Worm (Caenorhabditis elegans) whole organism, L4 larva: Measurements from ENCODE around the gene odd-1.
A peak's percentile ranks its signal among the peaks of the same experiment; 100 is the strongest.

ENCODE experiments used
- F10B5.3 ChIP-seq: sonication (generic microtip); optimal IDR thresholded peaks from 2 replicates; lab custom pipeline; 2016; ENCODE audit warnings: mild to moderate bottlenecking, missing genetic modification characterization, missing compliant biosample characterization
- F26F4.8 ChIP-seq: fragments of 200-800 bp; sonication (Bioruptor generic); conservative IDR thresholded peaks from 2 replicates; pipeline ENCODE4 v1.3.6; 2022; ENCODE audit warnings: missing genetic modification characterization, missing compliant biosample characterization
- T20F7.1 ChIP-seq: fragments of 200-800 bp; sonication (Bioruptor generic); optimal IDR thresholded peaks from 2 replicates; lab custom pipeline; 2018; ENCODE audit warnings: mild to moderate bottlenecking, missing genetic modification characterization, missing compliant biosample characterization
- T26A8.4 ChIP-seq: fragments of 200-800 bp; sonication (Bioruptor generic); IDR thresholded peaks from 2 replicates; pipeline ENCODE4 v1.3.6; 2022; ENCODE audit warnings: missing genetic modification characterization, missing compliant biosample characterization
- Y48G9A.11 ChIP-seq: fragments of 200-800 bp; sonication (Bioruptor generic); IDR thresholded peaks from 2 replicates; pipeline ENCODE4 v1.3.6; 2022; ENCODE audit warnings: missing genetic modification reagents, missing genetic modification characterization, missing compliant biosample characterization
- aha-1 ChIP-seq: fragments of 150-350 bp; peaks from one replicate; lab custom pipeline; 2014; ENCODE audit warnings: missing biosample characterization, missing genetic modification characterization
- ama-1 ChIP-seq: fragments of 150-350 bp; optimal IDR thresholded peaks from 2 replicates; lab custom pipeline; 2014; ENCODE audit warnings: inconsistent platforms, mixed read lengths
- arid-1 ChIP-seq: fragments of 200-800 bp; sonication (Bioruptor generic); conservative IDR thresholded peaks from 2 replicates; pipeline ENCODE4 v1.3.6; 2022; ENCODE audit warnings: missing genetic modification reagents, missing genetic modification characterization, missing compliant biosample characterization
- ceh-20 ChIP-seq: fragments of 200-800 bp; sonication (Bioruptor generic); IDR thresholded peaks from 2 replicates; pipeline ENCODE4 v1.3.6; 2022; ENCODE audit warnings: missing genetic modification reagents, missing genetic modification characterization, missing compliant biosample characterization
- ceh-32 ChIP-seq: sonication (generic microtip); optimal IDR thresholded peaks from 2 replicates; lab custom pipeline; 2016; ENCODE audit warnings: mild to moderate bottlenecking, missing genetic modification characterization, missing compliant biosample characterization; ENCODE audit not compliant: poor library complexity
- ceh-82 ChIP-seq: sonication (generic microtip); optimal IDR thresholded peaks from 2 replicates; lab custom pipeline; 2017; ENCODE audit warnings: missing biosample characterization, missing genetic modification characterization
- daf-16 ChIP-seq, 3 experiments: sonication (generic microtip); optimal IDR thresholded peaks; 2 replicates each; lab custom pipeline; 2016 to 2017; ENCODE audit warnings: missing genetic modification characterization in 3 of 3, missing genetic modification reagents in 3 of 3, mild to moderate bottlenecking in 2 of 3, missing compliant biosample characterization in 2 of 3, missing biosample characterization in 1 of 3, moderate library complexity in 1 of 3
- daf-8 ChIP-seq: fragments of 200-800 bp; sonication (Bioruptor generic); IDR thresholded peaks from 2 replicates; pipeline ENCODE4 v1.3.6; 2022; ENCODE audit warnings: missing genetic modification characterization, missing compliant biosample characterization
- dmd-6 ChIP-seq: fragments of 200-800 bp; sonication (Bioruptor generic); IDR thresholded peaks from 2 replicates; pipeline ENCODE4 v1.3.6; 2022; ENCODE audit warnings: missing genetic modification reagents, missing genetic modification characterization, missing compliant biosample characterization
- egl-43 ChIP-seq: fragments of 200-800 bp; sonication (Bioruptor generic); IDR thresholded peaks from 2 replicates; pipeline ENCODE4 v1.3.6; 2022; ENCODE audit warnings: missing genetic modification reagents, missing genetic modification characterization, missing compliant biosample characterization
- fkh-10 ChIP-seq: fragments of 150-350 bp; optimal IDR thresholded peaks from 2 replicates; lab custom pipeline; 2014; ENCODE audit warnings: missing biosample characterization, missing genetic modification reagents, missing genetic modification characterization
- gei-8 ChIP-seq: fragments of 200-800 bp; sonication (Bioruptor generic); optimal IDR thresholded peaks from 2 replicates; lab custom pipeline; 2018; ENCODE audit warnings: mild to moderate bottlenecking, missing genetic modification characterization, missing compliant biosample characterization
- hlh-11 ChIP-seq: fragments of 200-800 bp; sonication (Bioruptor generic); optimal IDR thresholded peaks from 2 replicates; lab custom pipeline; 2018; ENCODE audit warnings: mild to moderate bottlenecking, missing genetic modification characterization, missing compliant biosample characterization
- hlh-30 ChIP-seq: sonication (generic microtip); optimal IDR thresholded peaks from 2 replicates; lab custom pipeline; 2017; ENCODE audit warnings: antibody characterized with exemption, mild to moderate bottlenecking, missing genetic modification characterization, missing compliant biosample characterization; ENCODE audit not compliant: insufficient read depth
- lin-39 ChIP-seq: fragments of 150-350 bp; optimal IDR thresholded peaks from 2 replicates; lab custom pipeline; 2014; ENCODE audit warnings: missing biosample characterization, missing genetic modification reagents, missing genetic modification characterization
- lsy-2 ChIP-seq, 2 experiments: fragments of 150-350 bp in 1 of 2; sonication (generic microtip) in 1 of 2; optimal IDR thresholded peaks; 2 replicates each; lab custom pipeline; 2014 to 2017; ENCODE audit warnings: missing biosample characterization in 2 of 2, missing genetic modification characterization in 2 of 2
- mdt-29 ChIP-seq: fragments of 200-800 bp; sonication (Bioruptor generic); IDR thresholded peaks from 2 replicates; pipeline ENCODE4 v1.3.6; 2022; ENCODE audit warnings: missing genetic modification reagents, missing genetic modification characterization, missing compliant biosample characterization
- mep-1 ChIP-seq: fragments of 150-350 bp; sonication (generic microtip); optimal IDR thresholded peaks from 3 replicates; lab custom pipeline; 2014; ENCODE audit warnings: missing biosample characterization, missing genetic modification characterization
- mes-2 ChIP-seq: sonication (generic microtip); optimal IDR thresholded peaks from 2 replicates; lab custom pipeline; 2016; ENCODE audit warnings: missing genotype, mild to moderate bottlenecking, missing genetic modification characterization, missing compliant biosample characterization; ENCODE audit not compliant: poor library complexity, severe bottlenecking
- nhr-111 ChIP-seq: fragments of 200-800 bp; sonication (Bioruptor generic); optimal IDR thresholded peaks from 2 replicates; lab custom pipeline; 2018; ENCODE audit warnings: mild to moderate bottlenecking, missing genetic modification characterization, missing compliant biosample characterization
- nhr-28 ChIP-seq: fragments of 150-350 bp; optimal IDR thresholded peaks from 2 replicates; lab custom pipeline; 2014; ENCODE audit warnings: missing biosample characterization, missing genetic modification characterization
- nhr-41 ChIP-seq: fragments of 200-800 bp; sonication (Bioruptor generic); IDR thresholded peaks from 2 replicates; pipeline ENCODE4 v1.3.6; 2022; ENCODE audit warnings: missing genetic modification reagents, missing genetic modification characterization, missing compliant biosample characterization
- nhr-48 ChIP-seq: sonication (generic microtip); optimal IDR thresholded peaks from 2 replicates; lab custom pipeline; 2016; ENCODE audit warnings: mild to moderate bottlenecking, missing genetic modification characterization, missing compliant biosample characterization
- nhr-6 ChIP-seq: fragments of 150-350 bp; optimal IDR thresholded peaks from 2 replicates; lab custom pipeline; 2014; ENCODE audit warnings: missing biosample characterization, missing genetic modification characterization
- nhr-76 ChIP-seq: fragments of 150-350 bp; optimal IDR thresholded peaks from 2 replicates; lab custom pipeline; 2014; ENCODE audit warnings: missing biosample characterization, missing genetic modification characterization
- pha-4 ChIP-seq, 2 experiments: fragments of 150-350 bp in 1 of 2; fragments of 200-800 bp in 1 of 2; sonication (Bioruptor generic) in 1 of 2; IDR thresholded peaks in 1 of 2; optimal IDR thresholded peaks in 1 of 2; 2 replicates each; pipeline versions ENCODE4 v1.3.6 to Lab custom; 2014 to 2022; ENCODE audit warnings: missing genetic modification characterization in 2 of 2, missing genetic modification reagents in 2 of 2, missing biosample characterization in 1 of 2, missing compliant biosample characterization in 1 of 2
- php-3 ChIP-seq: fragments of 200-800 bp; sonication (Bioruptor generic); IDR thresholded peaks from 2 replicates; pipeline ENCODE4 v1.3.6; 2022; ENCODE audit warnings: missing genetic modification reagents, missing genetic modification characterization, missing compliant biosample characterization
- pqm-1 ChIP-seq: sonication (generic microtip); optimal IDR thresholded peaks from 2 replicates; lab custom pipeline; 2017; ENCODE audit warnings: missing biosample characterization, missing genetic modification characterization
- rbr-2 ChIP-seq: sonication (generic microtip); optimal IDR thresholded peaks from 2 replicates; lab custom pipeline; 2016; ENCODE audit warnings: missing genotype, missing genetic modification characterization, missing compliant biosample characterization
- snpc-4 ChIP-seq: fragments of 150-350 bp; optimal IDR thresholded peaks from 2 replicates; lab custom pipeline; 2014; ENCODE audit warnings: missing biosample characterization, missing genetic modification characterization
- spr-1 ChIP-seq: sonication (generic microtip); optimal IDR thresholded peaks from 2 replicates; lab custom pipeline; 2016; ENCODE audit warnings: mild to moderate bottlenecking, missing genetic modification characterization, missing compliant biosample characterization
- tra-1 ChIP-seq: fragments of 200-800 bp; sonication (Bioruptor generic); IDR thresholded peaks from 2 replicates; pipeline ENCODE4 v1.3.6; 2022; ENCODE audit warnings: missing genetic modification reagents, missing genetic modification characterization, missing compliant biosample characterization
- unc-130 ChIP-seq: sonication (generic microtip); optimal IDR thresholded peaks from 2 replicates; lab custom pipeline; 2016; ENCODE audit warnings: missing genetic modification reagents, missing genetic modification characterization, missing compliant biosample characterization
- unc-62 ChIP-seq, 3 experiments: fragments of 150-350 bp in 1 of 3; sonication (generic microtip); optimal IDR thresholded peaks in 2 of 3; peaks in 1 of 3; 1 replicate in 1 of 3; 2 replicates in 2 of 3; lab custom pipeline; 2014 to 2017; ENCODE audit warnings: missing biosample characterization in 3 of 3, missing genetic modification characterization in 3 of 3, missing genetic modification reagents in 3 of 3, missing genotype in 1 of 3
- zag-1 ChIP-seq: fragments of 150-350 bp; optimal IDR thresholded peaks from 2 replicates; lab custom pipeline; 2014; ENCODE audit warnings: missing biosample characterization, missing genetic modification characterization
- zip-11 ChIP-seq: fragments of 200-800 bp; sonication (Bioruptor generic); IDR thresholded peaks from 2 replicates; pipeline ENCODE4 v1.3.6; 2022; ENCODE audit warnings: missing genetic modification characterization, missing compliant biosample characterization

The odd-1 gene

DNA sequence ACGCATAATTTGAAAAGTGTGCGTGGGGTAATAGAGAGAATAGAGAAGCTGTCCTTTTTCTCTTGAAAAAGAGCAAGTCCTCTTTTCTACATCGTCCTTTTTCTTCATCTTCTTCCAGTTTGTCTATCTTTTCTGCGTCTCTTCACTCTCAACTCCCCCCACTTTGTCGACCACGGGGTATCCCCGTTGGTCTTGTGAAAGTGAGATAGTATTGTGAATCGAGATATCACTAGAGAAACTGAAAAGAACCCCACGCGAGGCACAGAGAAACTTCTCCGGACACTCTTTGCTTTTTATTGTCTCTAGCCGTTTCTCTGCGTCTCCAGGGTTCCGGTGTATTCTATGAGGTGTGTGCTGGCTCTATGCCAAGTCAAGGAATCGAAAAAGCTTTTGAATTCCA, 47.5 kb downstream of the odd-1 start (continued):
- TF ChIP-seq daf-8 (GFP tag; lab: Robert Waterston, UW) = no peak
- TF ChIP-seq mes-2 = peak; percentile 85
- no peak for TF ChIP-seq F10B5.3 (tag; lab: Kevin White, UChicago)
- peak; percentile 98 for TF ChIP-seq hlh-30
- peak; percentile 93 for TF ChIP-seq nhr-48 (tag; lab: Kevin White, UChicago)
- no peak for TF ChIP-seq snpc-4 (tag; lab: Kevin White, UChicago)
- TF ChIP-seq nhr-6 (tag; lab: Kevin White, UChicago) = peak; percentile 39
- TF ChIP-seq gei-8 (GFP tag; lab: Kevin White, UChicago) = peak; percentile 85
- TF ChIP-seq T20F7.1 = peak; percentile 77
- peak; percentile 60 for TF ChIP-seq arid-1 (GFP tag; lab: Robert Waterston, UW)
- peak; percentile 97 for TF ChIP-seq hlh-11
- TF ChIP-seq php-3 = peak; percentile 82
- peak; percentile 81 for TF ChIP-seq egl-43 (GFP tag; lab: Robert Waterston, UW)
- TF ChIP-seq spr-1 (tag; lab: Kevin White, UChicago) = peak; percentile 77
- TF ChIP-seq pha-4 (GFP tag; IDR thresholded peaks at IDR 0.05; lab: Robert Waterston, UW) = peak; percentile 78
- TF ChIP-seq pha-4 (tag; optimal IDR thresholded peaks at IDR 0.05; lab: Kevin White, UChicago) = peak; percentile 96
- peak; percentile 94 for TF ChIP-seq mep-1 (tag; lab: Kevin White, UChicago)
- no peak for TF ChIP-seq zip-11 (GFP tag; lab: Robert Waterston, UW)
- peak; percentile 90 for TF ChIP-seq dmd-6 (GFP tag; lab: Robert Waterston, UW)
- TF ChIP-seq fkh-10 (GFP tag; lab: Kevin White, UChicago) = peak; percentile 96
- peak; percentile 93 for TF ChIP-seq aha-1 (tag; lab: Kevin White, UChicago)
- TF ChIP-seq Y48G9A.11 = no peak
- TF ChIP-seq rbr-2 = peak; percentile 92
- no peak for TF ChIP-seq nhr-41
- peak; percentile 63 for TF ChIP-seq tra-1
- peak; percentile 52 to 75 for TF ChIP-seq daf-16 (GFP tag; optimal IDR thresholded peaks at IDR 0.05; lab: Kevin White, UChicago)
- peak; percentile 82 for TF ChIP-seq daf-16 (tag; optimal IDR thresholded peaks at IDR 0.05; lab: Kevin White, UChicago)
- no peak for TF ChIP-seq nhr-111 (GFP tag; lab: Kevin White, UChicago)
- TF ChIP-seq unc-62 (GFP tag; optimal IDR thresholded peaks at IDR 0.05 in 1 of 2; lab: Kevin White, UChicago) = peak in 1 of 2 experiments; percentile 96
- TF ChIP-seq unc-62 (tag; optimal IDR thresholded peaks at IDR 0.05; lab: Kevin White, UChicago) = no peak
- no peak for TF ChIP-seq zag-1 (tag; lab: Kevin White, UChicago)
- no peak for TF ChIP-seq unc-130 (GFP tag; lab: Kevin White, UChicago)
- TF ChIP-seq nhr-28 (tag; lab: Kevin White, UChicago) = peak; percentile 92
- peak; percentile 89 for TF ChIP-seq T26A8.4 (GFP tag; lab: Robert Waterston, UW)
- peak; percentile 77 for TF ChIP-seq mdt-29
- TF ChIP-seq pqm-1 (tag; lab: Kevin White, UChicago) = peak; percentile 39
- peak; percentile 86 for TF ChIP-seq ceh-20 (GFP tag; lab: Robert Waterston, UW)
- TF ChIP-seq, all 104 proteins: peak for 62

DNA sequence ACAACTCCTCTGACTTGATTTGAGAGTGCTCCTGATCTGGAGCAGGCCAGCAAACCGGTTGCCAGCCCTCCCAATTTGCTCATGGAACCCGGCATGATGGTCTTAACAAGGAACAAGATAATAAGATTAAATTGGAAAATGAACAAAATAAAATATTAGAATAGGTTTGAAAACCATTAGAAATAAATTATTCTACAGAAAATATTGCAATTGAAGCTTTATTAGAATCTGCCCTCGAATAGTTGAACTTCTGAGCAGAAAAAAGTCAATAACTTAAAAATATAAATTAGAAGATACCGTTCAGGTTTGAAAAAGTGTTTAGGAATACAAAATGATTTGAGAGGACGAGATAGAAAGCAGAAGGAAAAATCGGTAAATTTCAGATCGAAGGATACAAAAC, 50.6 kb downstream of the odd-1 start, which contains the start of gene nuo-4:
nuo-4 (minus strand) TSS at position 101 of the 400 bp plus-strand sequence.
- no peak for TF ChIP-seq daf-8 (GFP tag; lab: Robert Waterston, UW)
- TF ChIP-seq ama-1 (lab: Kevin White, UChicago) = peak; percentile 28
- TF ChIP-seq ceh-32 (tag; lab: Kevin White, UChicago) = no peak
- no peak for TF ChIP-seq nhr-76 (tag; lab: Kevin White, UChicago)

DNA sequence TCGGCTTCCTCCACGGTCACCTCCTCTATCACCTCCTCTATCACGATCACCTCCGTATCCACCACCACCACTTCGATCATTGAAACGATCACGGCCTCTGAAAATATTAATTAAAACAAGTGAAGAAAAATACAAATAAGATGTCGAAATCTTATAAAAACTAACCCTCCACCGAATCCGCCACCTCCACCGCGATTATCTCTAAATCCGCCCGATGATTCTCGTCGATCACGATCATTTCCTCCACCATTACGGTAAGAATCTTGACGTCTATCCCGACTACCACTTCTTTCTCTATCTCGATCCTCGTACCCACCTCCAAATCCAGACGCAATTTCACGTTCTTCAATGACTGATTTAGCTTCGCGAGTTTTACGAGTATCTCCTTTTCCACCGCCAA, 51.1 kb downstream of the odd-1 start:
- TF ChIP-seq ceh-82 (tag; lab: Kevin White, UChicago) (no peak), F26F4.8 (GFP tag; lab: Robert Waterston, UW) (no peak), unc-62 (GFP tag; optimal IDR thresholded peaks at IDR 0.05 in 1 of 2; lab: Kevin White, UChicago) (peak in 1 of 2 experiments; percentile 64), unc-62 (tag; optimal IDR thresholded peaks at IDR 0.05; lab: Kevin White, UChicago) (no peak), lsy-2 (tag; optimal IDR thresholded peaks at IDR 0.05; lab: Kevin White, UChicago) (no peak), aha-1 (tag; lab: Kevin White, UChicago) (peak; percentile 66), F10B5.3 (tag; lab: Kevin White, UChicago) (no peak), lin-39 (tag; lab: Kevin White, UChicago) (no peak)
